Fruit fly (Drosophila melanogaster) Kc167 (cell line): ENCODE data around the gene sba.

Experiments
- Myc ChIP-seq: fragments of >200 bp; optimal IDR thresholded peaks from 2 replicates; lab custom pipeline; 2017; ENCODE audit warnings: missing external identifiers
- Sin3A ChIP-seq: fragments of >200 bp; optimal IDR thresholded peaks from 2 replicates; lab custom pipeline; 2018; ENCODE audit warnings: missing external identifiers
- h ChIP-seq: fragments of >200 bp; optimal IDR thresholded peaks from 3 replicates; lab custom pipeline; 2018; ENCODE audit warnings: missing external identifiers
- insv ChIP-seq: fragments of >200 bp; optimal IDR thresholded peaks from 3 replicates; lab custom pipeline; 2018; ENCODE audit warnings: missing external identifiers
- psq ChIP-seq: fragments of >200 bp; optimal IDR thresholded peaks from 2 replicates; lab custom pipeline; 2017; ENCODE audit warnings: missing external identifiers
- ttk ChIP-seq: sonication (Bioruptor generic); optimal IDR thresholded peaks from 2 replicates; lab custom pipeline; 2017; ENCODE audit warnings: missing external identifiers

The sba gene

dm6 chr3R:23888273-23889220 is 34.2 kb downstream of the sba start:
- no peak for TF ChIP-seq h
- no peak for TF ChIP-seq Sin3A (lab: Kevin White, UChicago)
- TF ChIP-seq psq (lab: Kevin White, UChicago), result no peak
- TF ChIP-seq insv (lab: Kevin White, UChicago), result no peak
- TF ChIP-seq Myc (lab: Kevin White, UChicago), result no peak
- no peak for TF ChIP-seq ttk (lab: Kevin White, UChicago)

dm6 chr3R:23887572-23887971 is 35.2 kb downstream of the sba start:
- TF ChIP-seq ttk (lab: Kevin White, UChicago) (no peak), h (no peak), psq (lab: Kevin White, UChicago) (no peak), Sin3A (lab: Kevin White, UChicago) (no peak), insv (lab: Kevin White, UChicago) (no peak), Myc (lab: Kevin White, UChicago) (no peak)

dm6 chr3R:23887096-23887421 is 35.7 kb downstream of the sba start:
- TF ChIP-seq h (no peak), insv (lab: Kevin White, UChicago) (no peak), Myc (lab: Kevin White, UChicago) (no peak), psq (lab: Kevin White, UChicago) (no peak), Sin3A (lab: Kevin White, UChicago) (no peak), ttk (lab: Kevin White, UChicago) (no peak)

- TF ChIP-seq Myc (lab: Kevin White, UChicago) (no peak), h (no peak), psq (lab: Kevin White, UChicago) (no peak), insv (lab: Kevin White, UChicago) (no peak), ttk (lab: Kevin White, UChicago) (no peak), Sin3A (lab: Kevin White, UChicago) (no peak)
These were observed 36.3 kb downstream of the sba start for dm6 chr3R:23886270-23887095.

- no peak for TF ChIP-seq insv (lab: Kevin White, UChicago)
- no peak for TF ChIP-seq h
- no peak for TF ChIP-seq Sin3A (lab: Kevin White, UChicago)
These were observed 37.1 kb downstream of the sba start for dm6 chr3R:23885660-23886059.

- TF ChIP-seq h (no peak), Myc (lab: Kevin White, UChicago) (no peak), ttk (lab: Kevin White, UChicago) (no peak), insv (lab: Kevin White, UChicago) (no peak), Sin3A (lab: Kevin White, UChicago) (no peak), psq (lab: Kevin White, UChicago) (no peak)
These were observed 37.6 kb downstream of the sba start for dm6 chr3R:23885182-23885581.

- no peak for TF ChIP-seq psq (lab: Kevin White, UChicago)
- no peak for TF ChIP-seq Sin3A (lab: Kevin White, UChicago)
- TF ChIP-seq Myc (lab: Kevin White, UChicago), result no peak
- TF ChIP-seq h, result no peak
These were observed 38.6 kb downstream of the sba start for dm6 chr3R:23884088-23884727.

dm6 chr3R:23880280-23880679 is 42.5 kb downstream of the sba start:
- TF ChIP-seq h, result no peak
- no peak for TF ChIP-seq ttk (lab: Kevin White, UChicago)

- TF ChIP-seq Myc (lab: Kevin White, UChicago) (no peak), ttk (lab: Kevin White, UChicago) (no peak), insv (lab: Kevin White, UChicago) (no peak), h (no peak)
These were observed 44.4 kb downstream of the sba start for dm6 chr3R:23878318-23878799.

dm6 chr3R:23877606-23878317 is 45.0 kb downstream of the sba start:
- TF ChIP-seq Sin3A (lab: Kevin White, UChicago), result no peak
- TF ChIP-seq Myc (lab: Kevin White, UChicago), result no peak
- no peak for TF ChIP-seq h
- no peak for TF ChIP-seq insv (lab: Kevin White, UChicago)
- no peak for TF ChIP-seq psq (lab: Kevin White, UChicago)
- no peak for TF ChIP-seq ttk (lab: Kevin White, UChicago)

- TF ChIP-seq ttk (lab: Kevin White, UChicago) (no peak), psq (lab: Kevin White, UChicago) (no peak), Sin3A (lab: Kevin White, UChicago) (no peak), insv (lab: Kevin White, UChicago) (no peak), h (no peak), Myc (lab: Kevin White, UChicago) (no peak)
These were observed 46.1 kb downstream of the sba start for dm6 chr3R:23876699-23877098.
